Worm (Caenorhabditis elegans): ENCODE results near the gene ets-7.

- no peak for TF ChIP-seq aly-2 (tag; optimal IDR thresholded peaks at IDR 0.05)
- TF ChIP-seq nhr-77 (tag; optimal IDR thresholded peaks at IDR 0.05): no peak
- no peak for TF ChIP-seq nhr-12 (tag; optimal IDR thresholded peaks at IDR 0.05)
- no peak for TF ChIP-seq F13H6.1 (tag; optimal IDR thresholded peaks at IDR 0.05)
- TF ChIP-seq egl-27 (tag; optimal IDR thresholded peaks at IDR 0.05): no peak
- no peak for TF ChIP-seq ceh-16 (tag; optimal IDR thresholded peaks at IDR 0.05)
- no peak for TF ChIP-seq nhr-237 (tag; optimal IDR thresholded peaks at IDR 0.05)
- TF ChIP-seq ama-1 (optimal IDR thresholded peaks at IDR 0.05): no peak
- TF ChIP-seq lin-39 (tag; optimal IDR thresholded peaks at IDR 0.05): no peak
- no peak for TF ChIP-seq lsy-2 (tag; optimal IDR thresholded peaks at IDR 0.05)
- TF ChIP-seq ztf-4 (tag; optimal IDR thresholded peaks at IDR 0.05): no peak
These were observed 36.5 kb upstream of the ets-7 start for ce11 chrV:7595132-7595531.
